Fruit fly (Drosophila melanogaster): Measurements from ENCODE around the gene CG42393.

- no peak for TF ChIP-seq CG8478 (optimal IDR thresholded peaks at IDR 0.05)
- TF ChIP-seq CTCF (optimal IDR thresholded peaks at IDR 0.05), result no peak
Observed at dm6 chr3L:18000943-18001342, 41.6 kb upstream of the CG42393 start.
